Fruit fly (Drosophila melanogaster) whole organism, wandering third instar larva: ENCODE results near the gene CG31948.

Source experiments
- Abd-B ChIP-seq: fragments of >200 bp; optimal IDR thresholded peaks from 2 replicates; lab custom pipeline; 2017; ENCODE audit warnings: missing biosample characterization, missing genetic modification characterization
- Hnf4 ChIP-seq: fragments of 200-800 bp; sonication (Bioruptor generic); optimal IDR thresholded peaks from 2 replicates; lab custom pipeline; 2016; ENCODE audit warnings: missing biosample characterization, mild to moderate bottlenecking, missing genetic modification characterization
- fru ChIP-seq: fragments of 200-800 bp; sonication (Bioruptor generic); optimal IDR thresholded peaks from 3 replicates; lab custom pipeline; 2016; ENCODE audit warnings: missing biosample characterization, mild to moderate bottlenecking, missing genetic modification characterization
- h ChIP-seq: fragments of 200-800 bp; sonication (Bioruptor generic); optimal IDR thresholded peaks from 3 replicates; lab custom pipeline; 2016; ENCODE audit warnings: missing biosample characterization, mild to moderate bottlenecking, missing genetic modification characterization
- lola ChIP-seq: fragments of >200 bp; optimal IDR thresholded peaks from 2 replicates; lab custom pipeline; 2017; ENCODE audit warnings: missing biosample characterization, missing genetic modification characterization

DNA sequence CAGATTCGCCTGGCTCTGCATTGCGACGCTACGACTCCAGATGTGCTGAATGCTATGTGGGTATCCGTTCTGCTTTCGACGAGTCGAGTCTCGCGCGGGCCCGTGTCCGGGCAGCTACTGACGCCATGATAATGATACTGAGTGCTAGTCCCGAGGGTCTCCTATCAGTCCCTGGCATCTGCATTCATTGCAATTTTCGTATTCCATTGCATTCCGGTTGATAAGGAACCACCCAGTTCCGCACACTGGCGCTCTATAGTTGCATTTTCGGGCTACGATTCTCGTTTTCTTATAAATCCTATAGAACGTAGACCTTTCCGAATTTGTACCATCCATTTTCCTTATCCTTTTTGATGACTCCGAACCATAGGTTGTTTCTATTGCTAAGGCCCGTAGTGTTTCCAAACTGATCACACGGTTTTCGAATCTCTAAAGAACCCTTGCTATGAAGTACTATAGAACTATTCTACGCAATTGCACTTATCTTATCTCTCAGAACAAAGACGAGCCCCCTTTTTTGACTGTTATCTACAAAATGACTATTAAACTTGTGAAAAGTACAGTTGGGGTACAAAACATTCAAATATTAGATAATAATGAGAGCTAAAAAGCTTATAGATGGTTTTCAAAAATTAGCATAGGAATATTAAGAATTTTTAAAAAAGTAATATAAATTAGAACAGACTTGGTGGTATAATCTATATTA lies 45.0 kb downstream of the CG31948 start, which contains the start of gene CG3597:
- TF ChIP-seq lola (GFP tag; lab: Kevin White, UChicago) (no peak), fru (no peak), Abd-B (no peak), h (no peak), Hnf4 (GFP tag; lab: Kevin White, UChicago) (no peak)
